Worm (Caenorhabditis elegans) whole organism, young adult: ENCODE measurements around the gene Y45G5AM.6.

Experiments
- F10E7.11 ChIP-seq: sonication (generic microtip); optimal IDR thresholded peaks from 2 replicates; lab custom pipeline; 2017; ENCODE audit warnings: mild to moderate bottlenecking, missing genetic modification characterization, moderate library complexity, missing compliant biosample characterization
- T26A5.8 ChIP-seq: sonication (generic microtip); optimal IDR thresholded peaks from 2 replicates; lab custom pipeline; 2016; ENCODE audit warnings: missing genetic modification characterization, missing compliant biosample characterization
- Y53F4B.3 ChIP-seq: fragments of 200-800 bp; sonication (Bioruptor generic); IDR thresholded peaks from 2 replicates; pipeline ENCODE4 v1.3.6; 2022; ENCODE audit warnings: missing genetic modification reagents, missing genetic modification characterization, missing compliant biosample characterization
- ama-1 ChIP-seq, 3 experiments: fragments of 150-350 bp in 1 of 3; sonication (generic microtip) in 2 of 3; optimal IDR thresholded peaks; 2 replicates each; lab custom pipeline; 2014 to 2018; ENCODE audit warnings: missing biosample characterization in 2 of 3, missing genetic modification characterization in 2 of 3, missing genetic modification reagents in 2 of 3
- athp-1 ChIP-seq: sonication (generic microtip); optimal IDR thresholded peaks from 2 replicates; lab custom pipeline; 2017; ENCODE audit warnings: mild to moderate bottlenecking, missing genetic modification characterization, missing compliant biosample characterization
- attf-5 ChIP-seq: fragments of 200-800 bp; sonication (Bioruptor generic); optimal IDR thresholded peaks from 2 replicates; lab custom pipeline; 2018; ENCODE audit warnings: mild to moderate bottlenecking, missing genetic modification characterization, missing compliant biosample characterization
- bed-2 ChIP-seq: fragments of 200-800 bp; sonication (Bioruptor generic); IDR thresholded peaks from 2 replicates; pipeline ENCODE4 v1.3.6; 2022; ENCODE audit warnings: missing genetic modification reagents, missing genetic modification characterization, missing compliant biosample characterization
- ceh-79 ChIP-seq: sonication (generic microtip); optimal IDR thresholded peaks from 2 replicates; lab custom pipeline; 2017; ENCODE audit warnings: mild to moderate bottlenecking, missing genetic modification characterization, missing compliant biosample characterization
- lin-54 ChIP-seq: fragments of 200-800 bp; sonication (Bioruptor generic); optimal IDR thresholded peaks from 2 replicates; lab custom pipeline; 2018; ENCODE audit warnings: mild to moderate bottlenecking, missing genetic modification characterization, missing compliant biosample characterization
- mxl-1 ChIP-seq: sonication (generic microtip); optimal IDR thresholded peaks from 2 replicates; lab custom pipeline; 2016; ENCODE audit warnings: missing genetic modification characterization, missing compliant biosample characterization
- nhr-80 ChIP-seq: sonication (generic microtip); optimal IDR thresholded peaks from 2 replicates; lab custom pipeline; 2016; ENCODE audit warnings: missing genetic modification characterization, missing compliant biosample characterization
- rpc-1 ChIP-seq, 2 experiments: fragments of 150-350 bp in 1 of 2; sonication (generic microtip) in 1 of 2; optimal IDR thresholded peaks; 2 replicates each; lab custom pipeline; 2014 to 2018; ENCODE audit warnings: missing biosample characterization in 1 of 2, missing genetic modification characterization in 1 of 2, missing genetic modification reagents in 1 of 2, missing genotype in 1 of 2
- unc-130 ChIP-seq: sonication (generic microtip); optimal IDR thresholded peaks from 2 replicates; lab custom pipeline; 2016; ENCODE audit warnings: missing genetic modification reagents, missing genetic modification characterization, missing compliant biosample characterization
- ztf-26 ChIP-seq: sonication (generic microtip); optimal IDR thresholded peaks from 2 replicates; lab custom pipeline; 2017; ENCODE audit warnings: missing genetic modification characterization, missing compliant biosample characterization

DNA sequence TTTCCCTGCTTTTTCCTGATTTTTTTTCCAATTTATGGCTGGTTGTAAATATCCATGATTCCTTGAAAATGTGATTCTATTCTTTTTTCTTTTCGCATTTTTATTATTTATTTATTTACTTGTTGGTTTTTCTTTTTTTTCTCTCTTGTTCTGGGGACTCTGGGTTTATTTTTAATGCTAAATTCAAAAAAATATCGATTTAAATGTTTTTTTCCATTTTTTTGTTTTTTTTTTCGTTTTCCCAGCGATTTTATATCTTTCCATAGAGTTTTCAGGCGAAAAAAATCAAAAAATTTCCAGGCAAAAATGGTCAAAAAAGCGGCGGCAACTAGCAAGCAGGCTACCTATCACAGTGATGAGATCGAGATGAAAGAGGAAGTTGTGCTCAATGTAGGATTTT, 47.1 kb upstream of the Y45G5AM.6 start, which contains the start of gene rpac-40:
- TF ChIP-seq athp-1 (tag; lab: Kevin White, UChicago) (no peak), ceh-79 (no peak), F10E7.11 (tag; lab: Kevin White, UChicago) (no peak), Y53F4B.3 (GFP tag; lab: Robert Waterston, UW) (no peak), rpc-1 (optimal IDR thresholded peaks at IDR 0.05; lab: Kevin White, UChicago) (no peak), rpc-1 (tag; optimal IDR thresholded peaks at IDR 0.05; lab: Kevin White, UChicago) (no peak), lin-54 (GFP tag; lab: Kevin White, UChicago) (no peak), unc-130 (GFP tag; lab: Kevin White, UChicago) (no peak), bed-2 (GFP tag; lab: Robert Waterston, UW) (no peak), attf-5 (no peak), mxl-1 (tag; lab: Kevin White, UChicago) (no peak), T26A5.8 (tag; lab: Kevin White, UChicago) (no peak), ztf-26 (tag; lab: Kevin White, UChicago) (no peak), ama-1 (optimal IDR thresholded peaks at IDR 0.05; lab: Kevin White, UChicago) (no peak), ama-1 (GFP tag; optimal IDR thresholded peaks at IDR 0.05; lab: Kevin White, UChicago) (no peak), nhr-80 (tag; lab: Kevin White, UChicago) (no peak)
